Worm (Caenorhabditis elegans) whole organism, L1 larva: Measurements from ENCODE around the gene pag-3.

Experiments used
- efl-1 ChIP-seq, 4 experiments: fragments of 150-350 bp; optimal IDR thresholded peaks in 3 of 4; peaks in 1 of 4; 1 replicate in 1 of 4; 2 replicates in 3 of 4; lab custom pipeline; 2014; ENCODE audit warnings: missing biosample characterization in 2 of 4, missing genetic modification characterization in 2 of 4, missing genetic modification reagents in 2 of 4
- egl-27 ChIP-seq, 2 experiments: fragments of 150-350 bp in 1 of 2; sonication (generic microtip); optimal IDR thresholded peaks; 3 replicates each; lab custom pipeline; 2017 to 2018; ENCODE audit warnings: missing biosample characterization in 2 of 2, missing genetic modification characterization in 2 of 2, missing genetic modification reagents in 2 of 2
- fos-1 ChIP-seq: fragments of 150-350 bp; optimal IDR thresholded peaks from 2 replicates; lab custom pipeline; 2014; ENCODE audit warnings: missing biosample characterization, missing genetic modification characterization
- lsy-2 ChIP-seq, 2 experiments: fragments of 150-350 bp; optimal IDR thresholded peaks; 2 replicates each; lab custom pipeline; 2014; ENCODE audit warnings: missing biosample characterization in 2 of 2, missing genetic modification characterization in 2 of 2
- nhr-77 ChIP-seq: fragments of 150-350 bp; optimal IDR thresholded peaks from 2 replicates; lab custom pipeline; 2014; ENCODE audit warnings: missing biosample characterization, missing genetic modification characterization
- nhr-84 ChIP-seq: sonication (generic microtip); optimal IDR thresholded peaks from 2 replicates; lab custom pipeline; 2017; ENCODE audit warnings: missing biosample characterization, missing genetic modification characterization
- snpc-4 ChIP-seq: fragments of 150-350 bp; optimal IDR thresholded peaks from 2 replicates; lab custom pipeline; 2014; ENCODE audit warnings: missing biosample characterization, missing genetic modification characterization
- zag-1 ChIP-seq: fragments of 150-350 bp; optimal IDR thresholded peaks from 2 replicates; lab custom pipeline; 2014; ENCODE audit warnings: missing biosample characterization, missing genetic modification characterization

ce11 chrX:14957176-14957575 lies 2.7 kb upstream of the pag-3 start:
- TF ChIP-seq efl-1 (optimal IDR thresholded peaks at IDR 0.05; lab: Kevin White, UChicago) (no peak), efl-1 (GFP tag; optimal IDR thresholded peaks at IDR 0.05 in 1 of 2; lab: Kevin White, UChicago) (no peak), snpc-4 (tag; lab: Kevin White, UChicago) (no peak), nhr-84 (tag; lab: Kevin White, UChicago) (no peak), zag-1 (tag; lab: Kevin White, UChicago) (no peak), egl-27 (tag; optimal IDR thresholded peaks at IDR 0.05; lab: Kevin White, UChicago) (no peak), nhr-77 (tag; lab: Kevin White, UChicago) (no peak), lsy-2 (tag; optimal IDR thresholded peaks at IDR 0.05; lab: Kevin White, UChicago) (no peak), fos-1 (tag; lab: Kevin White, UChicago) (no peak)
